Worm (Caenorhabditis elegans) whole organism, L4 larva: Measurements from ENCODE around the gene nas-4.

ENCODE experiments used
- F44E2.7 ChIP-seq: fragments of 200-800 bp; sonication (Bioruptor generic); IDR thresholded peaks from 2 replicates; pipeline ENCODE4 v2.1.2; 2022; ENCODE audit warnings: missing genetic modification characterization, missing compliant biosample characterization
- egl-27 ChIP-seq: sonication (generic microtip); optimal IDR thresholded peaks from 3 replicates; lab custom pipeline; 2017; ENCODE audit warnings: missing biosample characterization, missing genetic modification reagents, missing genetic modification characterization
- lin-13 ChIP-seq: fragments of 150-350 bp; optimal IDR thresholded peaks from 2 replicates; lab custom pipeline; 2014; ENCODE audit warnings: missing biosample characterization, missing genetic modification reagents, missing genetic modification characterization
- lir-3 ChIP-seq: sonication (generic microtip); optimal IDR thresholded peaks from 2 replicates; lab custom pipeline; 2016; ENCODE audit warnings: mild to moderate bottlenecking, missing genetic modification characterization, missing compliant biosample characterization
- mep-1 ChIP-seq: fragments of 150-350 bp; sonication (generic microtip); optimal IDR thresholded peaks from 3 replicates; lab custom pipeline; 2014; ENCODE audit warnings: missing biosample characterization, missing genetic modification characterization

DNA sequence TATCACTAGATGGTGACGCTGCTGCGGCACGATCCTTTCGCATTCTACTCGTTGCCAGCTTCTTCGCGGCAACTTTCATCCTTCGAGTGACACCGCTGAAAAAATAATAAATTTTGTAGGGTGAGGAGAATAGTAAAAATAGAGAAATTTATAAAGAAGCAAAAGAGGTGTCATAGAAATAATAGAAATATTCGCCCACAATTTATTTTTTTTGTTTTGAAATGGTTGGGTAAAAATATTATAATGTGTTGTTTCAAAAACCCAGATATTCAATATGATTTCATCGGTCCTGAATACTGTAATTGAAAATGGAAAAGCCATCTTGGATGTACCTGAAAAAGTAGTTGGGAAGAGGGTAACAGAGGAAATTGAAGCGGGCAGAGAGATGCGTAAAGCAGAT, 36.8 kb upstream of the nas-4 start, which contains the start of gene set-1:
- no peak for TF ChIP-seq mep-1 (tag; lab: Kevin White, UChicago)
- no peak for TF ChIP-seq F44E2.7 (GFP tag; lab: Robert Waterston, UW)
- no peak for TF ChIP-seq lir-3
- no peak for TF ChIP-seq egl-27
- TF ChIP-seq lin-13 (GFP tag; lab: Kevin White, UChicago), result no peak
